Fruit fly (Drosophila melanogaster): ENCODE measurements around the gene Aldh7A1.
A peak's percentile ranks its signal among the peaks of the same experiment; 100 is the strongest.

The Aldh7A1 gene

dm6 chr3L:19254715-19255428 lies 13.8 kb downstream of the Aldh7A1 start, which contains the start of the genes mRpL21 and rept (continued):
- TF ChIP-seq en (GFP tag; optimal IDR thresholded peaks at IDR 0.05) (no peak), esg (GFP tag; conservative IDR thresholded peaks at IDR 0.05) (no peak; the same call in 1 of the 2 replicates), Ptx1 (GFP tag; IDR thresholded peaks at IDR 0.05) (peak; percentile 42; the same call in 1 of the 2 replicates), twi (tag; optimal IDR thresholded peaks at IDR 0.05) (peak; percentile 81), CG32767 (GFP tag; IDR thresholded peaks at IDR 0.05) (no peak), aop (GFP tag; IDR thresholded peaks at IDR 0.05) (no peak), Eip74EF (GFP tag; optimal IDR thresholded peaks at IDR 0.05) (peak in 1 of 2 experiments; percentile 20), Ets65A (GFP tag) (peak; percentile 94), CG42726 (GFP tag; IDR thresholded peaks at IDR 0.05; ENCODE audit: partially characterized antibody) (no peak), fd3F (GFP tag; optimal IDR thresholded peaks at IDR 0.05) (peak; percentile 32), CG13775 (GFP tag; optimal IDR thresholded peaks at IDR 0.05) (peak; percentile 65), Mad (GFP tag; optimal IDR thresholded peaks at IDR 0.05) (peak; percentile 42), cas (GFP tag; IDR thresholded peaks at IDR 0.05) (no peak), CG4282 (GFP tag; optimal IDR thresholded peaks at IDR 0.05) (peak; percentile 38), CG1792 (GFP tag; optimal IDR thresholded peaks at IDR 0.05) (peak; percentile 32), da (GFP tag; optimal IDR thresholded peaks at IDR 0.05) (peak; percentile 43), lab (GFP tag; optimal IDR thresholded peaks at IDR 0.05) (peak; percentile 68), CG2202 (tag; optimal IDR thresholded peaks at IDR 0.05) (no peak), CG14441 (GFP tag; IDR thresholded peaks at IDR 0.05) (peak; percentile 24; the same call in 1 of the 2 replicates), CG13624 (GFP tag; optimal IDR thresholded peaks at IDR 0.05) (peak; percentile 78), Hsf (GFP tag; optimal IDR thresholded peaks at IDR 0.05) (peak; percentile 69), mam (GFP tag; optimal IDR thresholded peaks at IDR 0.05) (peak; percentile 66), MESR4 (GFP tag; optimal IDR thresholded peaks at IDR 0.05) (peak; percentile 34), wdn (GFP tag; IDR thresholded peaks at IDR 0.05) (peak; percentile 16; the same call in 1 of the 2 replicates), NC2α (GFP tag; optimal IDR thresholded peaks at IDR 0.05) (peak; percentile 2), Adf1 (GFP tag; IDR thresholded peaks at IDR 0.05) (peak; percentile 51), CG34376 (GFP tag; optimal IDR thresholded peaks at IDR 0.05) (peak; percentile 29), lmd (GFP tag; IDR thresholded peaks at IDR 0.05) (peak; percentile 30; the same call in 1 of the 2 replicates), Trl (optimal IDR thresholded peaks at IDR 0.05) (no peak), Trl (GFP tag; optimal IDR thresholded peaks at IDR 0.05) (peak; percentile 33), cad (GFP tag; optimal IDR thresholded peaks at IDR 0.05) (no peak), Oli (tag; optimal IDR thresholded peaks at IDR 0.05) (peak; percentile 10), CG15514 (GFP tag; optimal IDR thresholded peaks at IDR 0.05) (peak; percentile 50), CG3281 (GFP tag; optimal IDR thresholded peaks at IDR 0.05) (peak; percentile 87), CG11723 (GFP tag; optimal IDR thresholded peaks at IDR 0.05) (peak; percentile 12), al (GFP tag; IDR thresholded peaks at IDR 0.05) (peak; percentile 26; the same call in 1 of the 2 replicates), CG33213 (GFP tag; optimal IDR thresholded peaks at IDR 0.05) (peak; percentile 22), CG8089 (GFP tag; optimal IDR thresholded peaks at IDR 0.05) (no peak), CG14710 (tag; optimal IDR thresholded peaks at IDR 0.05) (peak; percentile 64), chn (GFP tag; optimal IDR thresholded peaks at IDR 0.05) (peak; percentile 48), ewg (GFP tag; optimal IDR thresholded peaks at IDR 0.05) (peak; percentile 79), CG3407 (GFP tag; optimal IDR thresholded peaks at IDR 0.05) (no peak), slbo (GFP tag; IDR thresholded peaks at IDR 0.05) (peak; percentile 67), CG7556 (GFP tag; optimal IDR thresholded peaks at IDR 0.05) (peak; percentile 38), CG6254 (GFP tag; optimal IDR thresholded peaks at IDR 0.05) (peak; percentile 31), Atf3 (GFP tag; optimal IDR thresholded peaks at IDR 0.05) (no peak), CG17612 (GFP tag; IDR thresholded peaks at IDR 0.05) (no peak), exex (tag; optimal IDR thresholded peaks at IDR 0.05) (peak; percentile 8), CG17186 (GFP tag; optimal IDR thresholded peaks at IDR 0.05) (peak; percentile 97), CG10462 (GFP tag; optimal IDR thresholded peaks at IDR 0.05) (peak; percentile 53)

Measured in whole organism, embryonic.